Fruit fly (Drosophila melanogaster) whole organism, embryonic: ENCODE results near the gene CG14205.

ENCODE experiments used
- Adf1 ChIP-seq: fragments of 200-800 bp; sonication (Bioruptor generic); IDR thresholded peaks from 2 replicates; pipeline ENCODE4 v1.3.6; 2022; ENCODE audit warnings: missing biosample characterization, missing genetic modification characterization
- Atf6 ChIP-seq: fragments of 200-800 bp; sonication (Bioruptor generic); IDR thresholded peaks from 2 replicates; pipeline ENCODE4 v1.3.6; 2022; ENCODE audit warnings: missing biosample characterization, missing genetic modification characterization
- CG10543 ChIP-seq: fragments of 200-800 bp; sonication (Bioruptor generic); optimal IDR thresholded peaks from 3 replicates; lab custom pipeline; 2017; ENCODE audit warnings: missing biosample characterization, mild to moderate bottlenecking, missing genetic modification characterization, moderate library complexity
- CG10959 ChIP-seq: fragments of 200-800 bp; sonication (Bioruptor generic); IDR thresholded peaks from 2 replicates; pipeline ENCODE4 v1.3.6; 2022; ENCODE audit warnings: missing biosample characterization, missing genetic modification characterization
- CG11398 ChIP-seq: fragments of 200-800 bp; sonication (Bioruptor generic); optimal IDR thresholded peaks from 2 replicates; lab custom pipeline; 2016; ENCODE audit warnings: missing biosample characterization, missing genetic modification characterization
- CG12391 ChIP-seq: fragments of 200-800 bp; sonication (Bioruptor generic); optimal IDR thresholded peaks from 3 replicates; lab custom pipeline; 2018; ENCODE audit warnings: missing biosample characterization, mild to moderate bottlenecking, missing genetic modification characterization, moderate library complexity
- CG13424 ChIP-seq: fragments of 200-800 bp; sonication (Bioruptor generic); optimal IDR thresholded peaks from 2 replicates; lab custom pipeline; 2019; ENCODE audit warnings: missing biosample characterization, mild to moderate bottlenecking, missing genetic modification characterization, moderate library complexity
- CG13624 ChIP-seq: fragments of 200-800 bp; sonication (Bioruptor generic); optimal IDR thresholded peaks from 2 replicates; lab custom pipeline; 2016; ENCODE audit warnings: missing biosample characterization, missing genetic modification characterization
- CG13894 ChIP-seq: fragments of 200-800 bp; sonication (Bioruptor generic); optimal IDR thresholded peaks from 3 replicates; lab custom pipeline; 2018; ENCODE audit warnings: missing biosample characterization, mild to moderate bottlenecking, missing genetic modification characterization, moderate library complexity
- CG17186 ChIP-seq: fragments of 200-800 bp; sonication (Bioruptor generic); optimal IDR thresholded peaks from 3 replicates; lab custom pipeline; 2017; ENCODE audit warnings: missing biosample characterization, missing genetic modification reagents, missing genetic modification characterization
- CG2129 ChIP-seq: fragments of 200-800 bp; sonication (Bioruptor generic); IDR thresholded peaks from 2 replicates; pipeline ENCODE4 v1.3.6; 2022; ENCODE audit warnings: missing biosample characterization, missing genetic modification characterization; ENCODE audit not compliant: partially characterized antibody
- CG3281 ChIP-seq: fragments of 200-800 bp; sonication (Bioruptor generic); optimal IDR thresholded peaks from 3 replicates; lab custom pipeline; 2017; ENCODE audit warnings: missing biosample characterization, mild to moderate bottlenecking, missing genetic modification characterization
- CG34376 ChIP-seq: fragments of 200-800 bp; sonication (Bioruptor generic); optimal IDR thresholded peaks from 2 replicates; lab custom pipeline; 2018; ENCODE audit warnings: missing biosample characterization, mild to moderate bottlenecking, missing genetic modification characterization
- CG3995 ChIP-seq: fragments of 200-800 bp; sonication (Bioruptor generic); optimal IDR thresholded peaks from 3 replicates; lab custom pipeline; 2016; ENCODE audit warnings: missing biosample characterization, missing genetic modification characterization
- CG6683 ChIP-seq: fragments of 200-800 bp; sonication (Bioruptor generic); optimal IDR thresholded peaks from 2 replicates; lab custom pipeline; 2017; ENCODE audit warnings: missing biosample characterization, mild to moderate bottlenecking, missing genetic modification characterization, missing genetic modification reagents
- CG8290 ChIP-seq, 3 experiments: fragments of 200-800 bp; sonication (Bioruptor generic); optimal IDR thresholded peaks; 2 replicates each; lab custom pipeline; 2016 to 2019; ENCODE audit warnings: missing biosample characterization in 3 of 3, missing genetic modification characterization in 3 of 3, mild to moderate bottlenecking in 2 of 3, moderate library complexity in 1 of 3
- CG9932 ChIP-seq: fragments of 200-800 bp; sonication (Bioruptor generic); IDR thresholded peaks from 2 replicates; pipeline ENCODE4 v1.3.6; 2022; ENCODE audit warnings: missing biosample characterization, missing genetic modification characterization
- Dad ChIP-seq: fragments of 200-800 bp; sonication (Bioruptor generic); optimal IDR thresholded peaks from 3 replicates; lab custom pipeline; 2016; ENCODE audit warnings: missing biosample characterization, missing genetic modification characterization
- Dip3 ChIP-seq: fragments of 200-800 bp; sonication (Bioruptor generic); optimal IDR thresholded peaks from 3 replicates; lab custom pipeline; 2016; ENCODE audit warnings: missing biosample characterization, missing genetic modification characterization
- Doc3 ChIP-seq: fragments of 200-800 bp; sonication (Bioruptor generic); IDR thresholded peaks from 3 replicates; pipeline ENCODE4 v1.3.6; 2022; ENCODE audit warnings: missing biosample characterization, missing genetic modification characterization; ENCODE audit not compliant: partially characterized antibody
- ERR ChIP-seq: fragments of 200-800 bp; sonication (Bioruptor generic); optimal IDR thresholded peaks from 2 replicates; lab custom pipeline; 2016; ENCODE audit warnings: missing biosample characterization, missing genetic modification characterization
- Fer1 ChIP-seq: fragments of 200-800 bp; sonication (Bioruptor generic); optimal IDR thresholded peaks from 2 replicates; lab custom pipeline; 2017; ENCODE audit warnings: missing biosample characterization, mild to moderate bottlenecking, missing genetic modification characterization
- Hr3 ChIP-seq: fragments of 200-800 bp; sonication (Bioruptor generic); optimal IDR thresholded peaks from 3 replicates; lab custom pipeline; 2016; ENCODE audit warnings: missing biosample characterization, missing genetic modification characterization
- Hr51 ChIP-seq, 2 experiments: fragments of 200-800 bp; sonication (Bioruptor generic); optimal IDR thresholded peaks; 2 replicates in 1 of 2; 3 replicates in 1 of 2; lab custom pipeline; 2016 to 2018; ENCODE audit warnings: missing biosample characterization in 2 of 2, missing genetic modification characterization in 2 of 2, mild to moderate bottlenecking in 1 of 2, moderate library complexity in 1 of 2
- Med ChIP-seq: fragments of 200-800 bp; sonication (Bioruptor generic); peaks from one replicate; lab custom pipeline; 2016; ENCODE audit warnings: missing biosample characterization, missing genetic modification characterization, mild to moderate bottlenecking, inconsistent platforms, moderate library complexity
- Myb ChIP-seq: fragments of 200-800 bp; sonication (Bioruptor generic); optimal IDR thresholded peaks from 2 replicates; lab custom pipeline; 2016; ENCODE audit warnings: missing biosample characterization, missing genetic modification characterization
- Nf-YC ChIP-seq: fragments of 200-800 bp; optimal IDR thresholded peaks from 3 replicates; lab custom pipeline; 2019; ENCODE audit warnings: missing biosample characterization, mild to moderate bottlenecking, missing genetic modification characterization, moderate library complexity
- Stat92E ChIP-seq, 3 experiments: fragments of >200 bp in 2 of 3; fragments of 200-800 bp in 1 of 3; sonication (Bioruptor generic) in 1 of 3; optimal IDR thresholded peaks; 2 replicates each; lab custom pipeline; 2017 to 2019; ENCODE audit warnings: missing biosample characterization in 3 of 3, missing genetic modification characterization in 3 of 3, mild to moderate bottlenecking in 1 of 3, moderate library complexity in 1 of 3
- YL-1 ChIP-seq: fragments of 200-800 bp; sonication (Bioruptor generic); optimal IDR thresholded peaks from 3 replicates; lab custom pipeline; 2017; ENCODE audit warnings: missing biosample characterization, mild to moderate bottlenecking, missing genetic modification characterization
- bsh ChIP-seq, 2 experiments: fragments of 200-800 bp; sonication (Bioruptor generic); optimal IDR thresholded peaks; 2 replicates each; lab custom pipeline; 2017 to 2018; ENCODE audit warnings: mild to moderate bottlenecking in 2 of 2, missing biosample characterization in 2 of 2, missing genetic modification characterization in 2 of 2, moderate library complexity in 1 of 2
- chm ChIP-seq: fragments of 200-800 bp; sonication (Bioruptor generic); IDR thresholded peaks from 2 replicates; pipeline ENCODE4 v1.3.6; 2022; ENCODE audit warnings: missing biosample characterization, missing genetic modification characterization
- ci ChIP-seq: fragments of 200-800 bp; sonication (Bioruptor generic); IDR thresholded peaks from 3 replicates; pipeline ENCODE4 v1.3.6; 2022; ENCODE audit warnings: missing biosample characterization, missing genetic modification characterization
- disco-r ChIP-seq: fragments of 200-800 bp; sonication (Bioruptor generic); optimal IDR thresholded peaks from 2 replicates; lab custom pipeline; 2016; ENCODE audit warnings: missing biosample characterization, missing genetic modification characterization
- dpn ChIP-seq, 2 experiments: fragments of 200-800 bp; sonication (Bioruptor generic); optimal IDR thresholded peaks; 3 replicates each; lab custom pipeline; 2016; ENCODE audit warnings: missing biosample characterization in 2 of 2, missing genetic modification characterization in 2 of 2
- ems ChIP-seq: fragments of 200-800 bp; sonication (Bioruptor generic); optimal IDR thresholded peaks from 3 replicates; lab custom pipeline; 2016; ENCODE audit warnings: missing biosample characterization, missing genetic modification characterization
- en ChIP-seq: fragments of 200-800 bp; sonication (Bioruptor generic); optimal IDR thresholded peaks from 2 replicates; lab custom pipeline; 2016; ENCODE audit warnings: missing biosample characterization, missing genetic modification characterization
- gro ChIP-seq: fragments of 200-800 bp; sonication (Bioruptor generic); optimal IDR thresholded peaks from 2 replicates; lab custom pipeline; 2016; ENCODE audit warnings: missing biosample characterization, missing genetic modification characterization
- hth ChIP-seq: fragments of >200 bp; optimal IDR thresholded peaks from 2 replicates; lab custom pipeline; 2017; ENCODE audit warnings: inconsistent platforms
- ken ChIP-seq: fragments of 200-800 bp; sonication (Bioruptor generic); IDR thresholded peaks from 3 replicates; pipeline ENCODE4 v1.3.6; 2022; ENCODE audit warnings: missing biosample characterization, missing genetic modification characterization
- knrl ChIP-seq: fragments of 200-800 bp; sonication (Bioruptor generic); IDR thresholded peaks from 3 replicates; pipeline ENCODE4 v1.3.6; 2022; ENCODE audit warnings: missing biosample characterization, missing genetic modification characterization; ENCODE audit not compliant: partially characterized antibody
- pb ChIP-seq: fragments of 200-800 bp; sonication (Bioruptor generic); optimal IDR thresholded peaks from 3 replicates; lab custom pipeline; 2016; ENCODE audit warnings: missing biosample characterization, missing genetic modification characterization
- rib ChIP-seq: fragments of 200-800 bp; sonication (Bioruptor generic); IDR thresholded peaks from 2 replicates; pipeline ENCODE4 v1.3.6; 2022; ENCODE audit warnings: missing biosample characterization, missing genetic modification characterization
- sens ChIP-seq: fragments of 200-800 bp; sonication (Bioruptor generic); peaks from one replicate; lab custom pipeline; 2016; ENCODE audit warnings: missing biosample characterization, missing genetic modification characterization
- seq ChIP-seq: fragments of 200-800 bp; sonication (Bioruptor generic); IDR thresholded peaks from 2 replicates; pipeline ENCODE4 v1.3.6; 2022; ENCODE audit warnings: missing biosample characterization, missing genetic modification characterization
- tx ChIP-seq: fragments of 200-800 bp; sonication (Bioruptor generic); optimal IDR thresholded peaks from 2 replicates; lab custom pipeline; 2016; ENCODE audit warnings: missing biosample characterization, missing genetic modification characterization
- zfh2 ChIP-seq: fragments of 200-800 bp; sonication (Bioruptor generic); optimal IDR thresholded peaks from 2 replicates; lab custom pipeline; 2016; ENCODE audit warnings: missing biosample characterization, missing genetic modification characterization

The CG14205 gene

DNA sequence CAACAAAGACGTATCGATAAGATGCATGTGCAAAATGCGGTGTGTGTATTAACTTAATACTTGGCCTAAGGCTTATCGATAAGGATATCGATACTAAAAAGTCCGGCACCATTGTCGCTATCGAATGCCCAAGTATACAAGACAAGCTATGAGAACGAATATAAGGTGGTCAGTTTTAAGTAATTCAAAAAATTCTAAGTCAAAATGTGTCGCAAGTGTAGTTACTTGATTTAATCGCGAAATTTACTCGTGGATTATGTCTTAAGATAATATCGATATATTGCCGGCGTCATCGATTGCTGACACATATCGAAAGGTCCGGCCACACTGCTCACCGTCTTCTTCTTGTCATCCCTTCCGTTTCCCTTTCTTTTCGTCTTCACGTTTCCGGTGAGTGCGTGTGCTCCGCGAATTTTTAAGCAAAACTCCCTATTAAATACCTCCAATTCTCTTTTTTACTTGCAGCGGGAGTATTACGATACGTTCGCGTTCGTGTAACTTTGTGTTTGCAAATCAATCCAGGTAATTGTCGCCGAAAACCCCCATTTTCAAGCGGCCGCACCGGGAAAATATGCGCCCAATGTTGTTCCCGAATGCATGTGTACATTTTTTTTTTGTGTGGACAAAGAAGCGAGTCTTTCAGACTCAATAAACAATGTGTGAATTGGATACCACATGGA is 5.4 kb downstream of the CG14205 start, which contains the start of gene RpS10b (continued):
- TF ChIP-seq CG13424 (tag; lab: Kevin White, UChicago) (peak; percentile 60), zfh2 (peak; percentile 79)

DNA sequence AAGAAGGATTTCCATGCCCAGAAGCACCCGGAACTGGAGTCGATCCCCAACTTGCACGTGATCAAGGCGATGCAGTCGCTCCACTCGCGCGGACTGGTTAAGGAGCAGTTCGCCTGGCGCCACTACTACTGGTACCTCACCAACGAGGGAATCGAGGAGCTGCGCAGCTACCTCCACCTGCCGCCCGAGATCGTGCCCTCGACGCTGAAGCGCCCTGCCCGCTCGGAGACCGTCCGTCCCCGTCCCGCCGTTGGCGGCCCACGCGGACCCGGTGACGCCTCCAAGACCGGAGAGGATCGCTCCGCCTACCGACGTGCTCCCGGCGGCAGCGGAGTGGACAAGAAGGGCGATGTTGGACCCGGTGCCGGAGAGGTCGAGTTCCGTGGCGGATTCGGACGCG is 6.1 kb downstream of the CG14205 start:
- TF ChIP-seq chm (GFP tag; lab: Robert Waterston, UW) (peak; percentile 44; the same call in 1 of the 2 replicates), seq (no peak), Atf6 (GFP tag; lab: Robert Waterston, UW) (no peak), sens (GFP tag; lab: Kevin White, UChicago) (peak; percentile 78), Med (GFP tag; lab: Kevin White, UChicago) (peak; percentile 75), CG3995 (no peak), Nf-YC (tag; lab: Kevin White, UChicago) (no peak), ci (GFP tag; lab: Robert Waterston, UW) (peak; percentile 46; the same call in 1 of the 3 replicates), ken (GFP tag; lab: Robert Waterston, UW) (0 out of 3 replicates have a peak, but pooled peaks have one; percentile 15), Hr51 (GFP tag; optimal IDR thresholded peaks at IDR 0.05; lab: Kevin White, UChicago) (no peak), Dip3 (GFP tag; lab: Kevin White, UChicago) (no peak), hth (lab: Kevin White, UChicago) (no peak)

DNA sequence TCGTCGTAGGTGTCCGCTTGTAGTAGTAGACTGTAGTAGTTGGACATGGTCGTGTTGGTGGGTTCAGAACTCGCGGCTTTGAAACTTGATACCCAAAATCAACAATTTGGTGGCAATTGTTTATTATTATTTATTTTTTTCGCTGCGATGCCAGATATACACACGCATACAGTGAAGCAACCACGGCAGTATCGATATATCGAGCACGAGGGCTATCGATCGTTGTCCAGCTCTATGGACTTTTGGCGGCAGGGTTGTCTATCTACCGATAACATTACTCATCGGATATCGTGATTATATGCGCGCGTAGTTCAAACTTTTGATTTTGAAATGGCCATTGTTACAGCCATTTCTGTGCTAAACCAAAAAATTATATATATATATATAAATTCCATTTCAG is 9.2 kb downstream of the CG14205 start, which contains the start of gene CG14220:
Gene CG14220 (minus strand): TSS at position 208 of the 400 bp plus-strand sequence.
- TF ChIP-seq CG13894 (tag; lab: Kevin White, UChicago) (peak; percentile 40), Stat92E (GFP tag; optimal IDR thresholded peaks at IDR 0.05; lab: Kevin White, UChicago) (peak in 1 of 3 experiments; percentile 46), CG12391 (peak; percentile 19), CG10543 (GFP tag; lab: Kevin White, UChicago) (peak; percentile 32), CG11398 (GFP tag; lab: Kevin White, UChicago) (no peak), knrl (GFP tag; lab: Robert Waterston, UW) (peak; percentile 87), gro (GFP tag; lab: Kevin White, UChicago) (peak; percentile 11), CG3281 (GFP tag; lab: Kevin White, UChicago) (peak; percentile 20), Adf1 (GFP tag; lab: Robert Waterston, UW) (no peak), ems (GFP tag; lab: Kevin White, UChicago) (no peak), CG8290 (GFP tag; optimal IDR thresholded peaks at IDR 0.05; lab: Kevin White, UChicago) (no peak), CG8290 (tag; optimal IDR thresholded peaks at IDR 0.05; lab: Kevin White, UChicago) (peak in 1 of 2 experiments; percentile 72), CG2129 (peak; percentile 63), CG6683 (no peak), disco-r (no peak), CG13624 (peak; percentile 7), YL-1 (GFP tag; lab: Kevin White, UChicago) (peak; percentile 63), CG17186 (GFP tag; lab: Kevin White, UChicago) (peak; percentile 43), Hr3 (no peak), pb (no peak), dpn (GFP tag; optimal IDR thresholded peaks at IDR 0.05; lab: Kevin White, UChicago) (peak in 1 of 2 experiments; percentile 10), ERR (GFP tag; lab: Kevin White, UChicago) (no peak), Dad (GFP tag; lab: Kevin White, UChicago) (no peak), Fer1 (GFP tag; lab: Kevin White, UChicago) (peak; percentile 48), CG9932 (GFP tag; lab: Robert Waterston, UW) (peak; percentile 47; the same call in 1 of the 2 replicates), CG34376 (GFP tag; lab: Kevin White, UChicago) (peak; percentile 51), CG10959 (GFP tag; lab: Robert Waterston, UW) (no peak), Myb (peak; percentile 6), bsh (GFP tag; optimal IDR thresholded peaks at IDR 0.05; lab: Kevin White, UChicago) (no peak), Doc3 (GFP tag; lab: Robert Waterston, UW) (peak; percentile 85; the same call in 2 of the 3 replicates), en (GFP tag; lab: Kevin White, UChicago) (no peak), rib (GFP tag; lab: Robert Waterston, UW) (no peak), tx (GFP tag; lab: Kevin White, UChicago) (no peak)
